Worm (Caenorhabditis elegans) whole organism, L2 larva: Measurements from ENCODE around the gene daf-11.

Source experiments
- aly-2 ChIP-seq: fragments of 150-350 bp; optimal IDR thresholded peaks from 2 replicates; lab custom pipeline; 2014; ENCODE audit warnings: missing biosample characterization, missing genetic modification characterization
- nhr-77 ChIP-seq: fragments of 150-350 bp; optimal IDR thresholded peaks from 2 replicates; lab custom pipeline; 2014; ENCODE audit warnings: missing biosample characterization, missing genetic modification characterization
- skn-1 ChIP-seq: sonication (generic microtip); optimal IDR thresholded peaks from 2 replicates; lab custom pipeline; 2017; ENCODE audit warnings: missing biosample characterization, missing genetic modification characterization

DNA sequence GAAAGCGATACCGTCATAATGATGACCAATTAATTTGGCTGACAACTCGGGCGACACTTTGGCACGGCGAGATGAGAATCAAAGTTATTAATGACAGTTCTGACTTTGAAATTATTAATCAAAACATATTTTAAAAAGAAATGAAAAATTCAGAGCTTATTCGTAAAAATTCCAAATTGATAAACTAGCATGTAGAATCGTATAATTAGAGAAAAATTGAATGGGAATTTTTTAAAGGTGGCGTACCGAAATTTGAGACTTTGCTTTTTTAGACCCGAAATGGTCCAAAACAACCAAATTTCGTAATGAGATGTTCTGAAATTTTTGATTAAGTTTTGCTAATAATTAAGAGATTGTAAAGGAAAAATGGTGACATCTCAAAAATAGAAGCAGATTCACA, at the start of gene daf-11:
- no peak for TF ChIP-seq nhr-77 (tag; lab: Kevin White, UChicago)
- no peak for TF ChIP-seq aly-2 (tag; lab: Kevin White, UChicago)
- no peak for TF ChIP-seq skn-1
